Worm (Caenorhabditis elegans): ENCODE results near the gene bus-8A.

Gene bus-8A

DNA sequence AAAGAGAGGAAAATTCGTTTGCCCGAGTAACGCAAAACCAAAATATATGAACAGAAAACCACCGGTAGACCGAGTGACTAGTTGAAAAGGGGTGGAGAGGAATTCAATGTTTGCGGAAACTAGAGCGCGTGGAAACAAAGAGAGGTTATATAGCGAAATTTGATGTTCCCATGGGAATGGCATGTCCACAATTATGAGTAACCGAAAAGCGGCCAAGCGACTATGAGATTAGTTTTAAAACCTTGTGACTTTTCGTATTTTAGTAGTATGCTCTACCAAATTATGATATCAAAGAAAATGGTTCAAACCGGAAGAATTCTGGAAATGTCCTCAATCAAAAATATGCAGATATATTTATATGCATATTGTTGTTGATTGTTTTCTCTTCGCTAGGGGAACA lies 20.0 kb downstream of the bus-8A start:
- TF ChIP-seq lin-39 (tag; optimal IDR thresholded peaks at IDR 0.05) (no peak), sea-2 (GFP tag; optimal IDR thresholded peaks at IDR 0.05) (no peak), elt-3 (tag; optimal IDR thresholded peaks at IDR 0.05) (no peak), pha-4 (tag; optimal IDR thresholded peaks at IDR 0.05) (peak; percentile 36)

DNA sequence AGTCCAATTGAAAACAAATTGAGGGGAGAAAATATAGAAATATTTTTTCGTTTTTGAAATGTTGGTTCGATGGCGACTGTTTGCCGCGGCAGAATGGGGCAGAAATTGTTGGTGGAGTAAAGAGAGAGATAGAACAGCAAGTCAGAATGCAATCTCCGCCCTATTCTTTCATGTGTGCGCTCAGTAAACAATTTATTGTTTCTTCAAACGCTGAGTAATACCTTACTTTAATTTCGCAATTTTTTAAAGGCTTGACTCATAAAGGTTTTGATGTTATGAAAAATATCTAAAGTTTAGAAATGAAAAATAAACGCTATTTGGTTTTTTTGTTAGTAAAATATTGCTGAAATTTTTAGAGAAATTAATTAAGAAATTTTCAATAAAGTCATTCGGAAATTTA lies 21.6 kb downstream of the bus-8A start:
- TF ChIP-seq ceh-82 (tag; optimal IDR thresholded peaks at IDR 0.05) (no peak), pha-4 (tag; optimal IDR thresholded peaks at IDR 0.05) (peak; percentile 70)

DNA sequence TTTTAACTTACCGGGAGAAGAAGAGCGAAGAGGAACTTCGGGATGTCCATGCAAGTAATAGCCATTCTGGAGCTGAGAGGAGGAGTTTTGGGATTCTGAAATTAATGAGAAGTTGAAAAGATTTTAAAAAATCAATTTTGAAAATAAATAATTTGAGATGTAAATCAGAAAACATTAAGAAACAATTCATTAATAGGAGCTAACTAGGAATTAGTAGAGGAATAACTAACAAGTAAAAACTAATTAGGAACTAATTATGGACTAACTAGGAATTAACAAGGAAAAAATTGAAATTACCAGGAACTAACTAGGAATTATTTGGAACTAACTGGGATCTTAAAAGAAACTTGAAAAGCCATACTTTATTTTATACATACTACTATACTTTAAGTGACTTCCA lies 22.3 kb downstream of the bus-8A start, which contains the start of gene T23F2.4:
Gene T23F2.4, minus strand, starts transcription at position 101 of the 400 bp plus-strand sequence.
- TF ChIP-seq fos-1 (tag; optimal IDR thresholded peaks at IDR 0.05) = no peak
- TF ChIP-seq nhr-67 (tag; optimal IDR thresholded peaks at IDR 0.05) = no peak
- TF ChIP-seq jun-1 (tag; optimal IDR thresholded peaks at IDR 0.05) = no peak
- no peak for TF ChIP-seq skn-1 (tag; optimal IDR thresholded peaks at IDR 0.05)
- no peak for TF ChIP-seq ama-1 (optimal IDR thresholded peaks at IDR 0.05)
- TF ChIP-seq ceh-16 (tag; optimal IDR thresholded peaks at IDR 0.05) = no peak

DNA sequence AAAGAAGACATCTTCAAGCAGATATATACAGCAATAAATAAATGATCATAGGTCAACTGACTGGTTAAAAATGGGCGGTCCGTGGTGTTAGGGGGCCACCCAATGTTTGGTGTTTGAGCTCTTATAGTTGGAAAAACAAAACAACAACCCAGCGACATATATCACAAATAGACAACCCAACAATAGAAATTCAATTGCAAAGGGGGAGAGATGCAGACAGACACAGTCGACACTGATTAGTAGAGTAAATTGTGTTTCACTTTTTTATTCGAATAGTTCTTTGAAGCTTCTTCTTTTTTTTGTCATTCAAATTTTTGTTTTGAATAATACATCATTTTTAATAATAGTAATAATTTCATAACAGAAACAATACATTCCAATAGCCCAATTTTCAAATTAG lies 22.7 kb downstream of the bus-8A start:
- TF ChIP-seq fkh-10 (GFP tag; optimal IDR thresholded peaks at IDR 0.05) = peak; percentile 3
- TF ChIP-seq nfya-1 (tag; optimal IDR thresholded peaks at IDR 0.05; ENCODE audit: insufficient read depth) = no peak

DNA sequence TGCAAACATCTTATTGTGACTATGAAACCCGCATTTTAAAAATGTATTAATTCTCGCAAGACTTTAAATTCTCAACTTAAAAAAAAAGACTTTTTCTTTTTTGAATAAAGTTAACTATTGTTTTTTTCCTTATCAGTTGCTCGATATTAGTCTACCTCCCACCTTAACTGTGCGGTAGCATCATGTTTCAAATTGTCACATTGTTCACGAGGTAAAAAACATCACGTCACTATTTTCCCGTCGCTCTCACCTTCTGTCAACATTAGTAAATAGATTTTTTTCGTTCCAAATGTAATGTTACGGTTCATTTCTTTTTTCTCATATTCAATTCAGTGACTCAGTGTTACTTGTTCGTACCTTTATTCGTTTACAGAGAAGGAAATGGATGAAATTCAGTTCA lies 23.6 kb downstream of the bus-8A start:
- TF ChIP-seq zag-1 (tag; optimal IDR thresholded peaks at IDR 0.05) (no peak), elt-2 (tag; optimal IDR thresholded peaks at IDR 0.05) (peak; percentile 9), pha-4 (tag; optimal IDR thresholded peaks at IDR 0.05) (peak; percentile 69), hmg-11 (tag; optimal IDR thresholded peaks at IDR 0.05) (no peak), pqm-1 (tag; optimal IDR thresholded peaks at IDR 0.05) (peak; percentile 40), nhr-43 (tag; optimal IDR thresholded peaks at IDR 0.05; ENCODE audit: poor library complexity, severe bottlenecking) (no peak), ztf-11 (tag; optimal IDR thresholded peaks at IDR 0.05) (no peak)

DNA sequence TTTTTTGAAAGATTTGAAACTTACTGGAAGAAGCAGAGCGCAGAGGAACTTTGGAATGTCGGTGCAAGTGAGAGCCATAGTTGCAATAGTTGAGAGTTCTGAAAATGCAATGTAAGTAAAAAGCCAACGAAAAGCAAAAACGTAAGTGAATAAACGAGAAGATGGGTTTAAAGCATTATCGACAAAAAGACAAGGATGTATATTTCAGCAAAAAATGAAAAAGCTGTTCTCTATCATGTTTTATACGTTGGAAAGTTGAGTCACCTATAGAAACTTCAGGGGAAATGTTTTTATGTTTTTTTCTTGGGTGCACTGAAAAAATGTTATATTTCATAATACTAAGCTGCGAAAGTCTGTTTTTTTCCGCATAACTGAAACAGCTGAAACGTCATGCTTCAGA lies 24.3 kb downstream of the bus-8A start, which contains the start of gene T23F2.5:
Gene T23F2.5, minus strand, starts transcription at position 101 of the 400 bp plus-strand sequence.
- TF ChIP-seq nhr-11 (tag; optimal IDR thresholded peaks at IDR 0.05) (peak; percentile 19), unc-39 (tag; optimal IDR thresholded peaks at IDR 0.05) (no peak)

DNA sequence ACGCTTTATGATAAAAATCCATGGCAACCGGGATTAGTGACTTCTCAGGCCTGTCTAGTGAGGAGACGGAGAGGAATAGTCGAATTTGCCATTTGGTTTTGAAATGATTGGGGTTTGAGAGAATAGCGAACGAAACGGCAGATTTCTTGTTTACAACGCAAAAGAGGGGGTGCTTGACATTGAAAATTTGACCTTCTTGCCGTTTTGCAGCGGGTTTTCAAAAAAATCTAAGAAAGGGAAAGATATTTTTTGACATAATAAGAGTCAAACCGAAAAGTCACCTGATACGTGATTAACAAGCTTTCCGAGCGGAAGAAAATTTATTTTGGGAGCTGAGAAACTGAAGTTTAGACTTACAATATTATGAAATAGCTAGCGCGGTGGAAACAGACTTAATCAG lies 25.1 kb downstream of the bus-8A start:
- TF ChIP-seq nfya-1 (tag; optimal IDR thresholded peaks at IDR 0.05; ENCODE audit: insufficient read depth) (peak; percentile 7), nhr-25 (tag; optimal IDR thresholded peaks at IDR 0.05) (peak; percentile 67), pqm-1 (tag; optimal IDR thresholded peaks at IDR 0.05) (no peak)

DNA sequence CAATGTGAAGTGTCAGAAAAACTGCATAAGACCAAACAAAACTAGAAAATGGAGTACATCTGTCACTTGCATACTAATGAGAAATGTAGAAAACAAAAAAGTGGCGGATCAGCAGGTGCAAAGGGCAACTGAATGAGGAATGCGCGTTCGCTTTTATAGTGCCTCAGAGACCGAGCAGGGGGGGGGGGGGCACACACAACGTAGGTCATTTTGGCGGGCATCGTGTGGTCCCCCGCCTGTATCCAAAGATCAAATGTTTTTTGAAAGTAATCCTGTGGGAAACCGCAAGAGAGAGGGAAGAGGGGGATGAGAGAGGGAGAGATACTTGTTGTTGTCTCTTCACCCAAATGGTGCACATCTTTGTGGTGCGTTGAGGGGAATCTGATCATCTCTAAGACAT lies 25.6 kb downstream of the bus-8A start:
- no peak for TF ChIP-seq sea-2 (GFP tag; optimal IDR thresholded peaks at IDR 0.05)
- no peak for TF ChIP-seq fos-1 (tag; optimal IDR thresholded peaks at IDR 0.05)
- TF ChIP-seq jun-1 (tag; optimal IDR thresholded peaks at IDR 0.05) = no peak
- TF ChIP-seq mml-1 (tag; optimal IDR thresholded peaks at IDR 0.05) = no peak

DNA sequence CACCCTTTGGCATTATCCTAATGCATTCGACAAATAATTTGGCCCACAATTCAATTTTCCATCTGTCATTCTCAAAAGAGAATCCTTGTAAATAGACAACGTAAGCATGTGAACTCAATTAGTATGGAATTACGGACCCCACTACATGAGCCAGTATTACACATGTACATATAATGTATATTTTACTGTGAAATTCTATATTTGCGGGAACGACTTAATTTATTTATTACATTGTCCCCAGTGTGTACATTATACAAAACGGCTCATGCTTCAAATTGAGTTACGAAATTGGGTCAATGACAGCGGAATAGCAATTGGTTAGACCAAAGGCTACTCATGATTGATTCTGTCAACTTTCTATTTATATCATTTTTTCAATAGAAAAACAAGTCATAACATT lies 26.9 kb downstream of the bus-8A start:
- TF ChIP-seq nhr-43 (tag; optimal IDR thresholded peaks at IDR 0.05; ENCODE audit: poor library complexity, severe bottlenecking) (peak; percentile 1), pha-4 (tag; optimal IDR thresholded peaks at IDR 0.05) (peak; percentile 18), nhr-23 (tag; optimal IDR thresholded peaks at IDR 0.05) (peak; percentile 26), nhr-12 (tag; optimal IDR thresholded peaks at IDR 0.05) (no peak), elt-2 (tag; optimal IDR thresholded peaks at IDR 0.05) (peak; percentile 17), egl-5 (tag; optimal IDR thresholded peaks at IDR 0.05) (no peak), egl-27 (tag; optimal IDR thresholded peaks at IDR 0.05) (no peak), ztf-4 (tag; optimal IDR thresholded peaks at IDR 0.05) (no peak), nhr-76 (tag; optimal IDR thresholded peaks at IDR 0.05) (no peak), ama-1 (optimal IDR thresholded peaks at IDR 0.05) (no peak)

All from whole organism, L3 larva.